Worm (Caenorhabditis elegans) whole organism, L4 larva: ENCODE data around the gene Y39A1A.24.

ENCODE experiments used
- D1046.2 ChIP-seq: fragments of 200-800 bp; sonication (Bioruptor generic); IDR thresholded peaks from 2 replicates; pipeline ENCODE4 v1.3.6; 2022; ENCODE audit warnings: missing genetic modification characterization, missing compliant biosample characterization
- F44E2.7 ChIP-seq: fragments of 200-800 bp; sonication (Bioruptor generic); IDR thresholded peaks from 2 replicates; pipeline ENCODE4 v2.1.2; 2022; ENCODE audit warnings: missing genetic modification characterization, missing compliant biosample characterization
- Y75B8A.6 ChIP-seq: fragments of 200-800 bp; sonication (Bioruptor generic); IDR thresholded peaks from 2 replicates; pipeline ENCODE4 v1.3.6; 2022; ENCODE audit warnings: missing genetic modification reagents, missing genetic modification characterization, missing compliant biosample characterization
- aha-1 ChIP-seq: fragments of 150-350 bp; peaks from one replicate; lab custom pipeline; 2014; ENCODE audit warnings: missing biosample characterization, missing genetic modification characterization
- ceh-20 ChIP-seq: fragments of 200-800 bp; sonication (Bioruptor generic); IDR thresholded peaks from 2 replicates; pipeline ENCODE4 v1.3.6; 2022; ENCODE audit warnings: missing genetic modification reagents, missing genetic modification characterization, missing compliant biosample characterization
- ceh-44 ChIP-seq: fragments of 200-800 bp; sonication (Bioruptor generic); IDR thresholded peaks from 2 replicates; pipeline ENCODE4 v1.3.6; 2022; ENCODE audit warnings: missing genetic modification reagents, missing genetic modification characterization, missing compliant biosample characterization
- ces-1 ChIP-seq: fragments of 150-350 bp; sonication (generic microtip); optimal IDR thresholded peaks from 4 replicates; lab custom pipeline; 2014; ENCODE audit warnings: missing biosample characterization, missing genetic modification reagents, missing genetic modification characterization
- daf-12 ChIP-seq: fragments of 150-350 bp; optimal IDR thresholded peaks from 2 replicates; lab custom pipeline; 2014; ENCODE audit warnings: missing biosample characterization, missing genetic modification reagents, missing genetic modification characterization
- dmd-6 ChIP-seq: fragments of 200-800 bp; sonication (Bioruptor generic); IDR thresholded peaks from 2 replicates; pipeline ENCODE4 v1.3.6; 2022; ENCODE audit warnings: missing genetic modification reagents, missing genetic modification characterization, missing compliant biosample characterization
- dpl-1 ChIP-seq: fragments of 150-350 bp; optimal IDR thresholded peaks from 2 replicates; lab custom pipeline; 2014; ENCODE audit warnings: missing biosample characterization, missing genetic modification reagents, missing genetic modification characterization
- dve-1 ChIP-seq: sonication (generic microtip); optimal IDR thresholded peaks from 2 replicates; lab custom pipeline; 2017; ENCODE audit warnings: antibody characterized with exemption, mild to moderate bottlenecking, missing genetic modification characterization, missing compliant biosample characterization; ENCODE audit not compliant: insufficient read depth
- fkh-10 ChIP-seq: fragments of 150-350 bp; optimal IDR thresholded peaks from 2 replicates; lab custom pipeline; 2014; ENCODE audit warnings: missing biosample characterization, missing genetic modification reagents, missing genetic modification characterization
- hif-1 ChIP-seq, 2 experiments: sonication (generic microtip); optimal IDR thresholded peaks; 2 replicates each; lab custom pipeline; 2016 to 2017; ENCODE audit warnings: missing compliant biosample characterization in 2 of 2, missing genetic modification characterization in 2 of 2, missing genetic modification reagents in 2 of 2, missing genotype in 2 of 2, mild to moderate bottlenecking in 1 of 2
- hlh-11 ChIP-seq: fragments of 200-800 bp; sonication (Bioruptor generic); optimal IDR thresholded peaks from 2 replicates; lab custom pipeline; 2018; ENCODE audit warnings: mild to moderate bottlenecking, missing genetic modification characterization, missing compliant biosample characterization
- hlh-30 ChIP-seq: sonication (generic microtip); optimal IDR thresholded peaks from 2 replicates; lab custom pipeline; 2017; ENCODE audit warnings: antibody characterized with exemption, mild to moderate bottlenecking, missing genetic modification characterization, missing compliant biosample characterization; ENCODE audit not compliant: insufficient read depth
- jun-1 ChIP-seq: fragments of 150-350 bp; optimal IDR thresholded peaks from 2 replicates; lab custom pipeline; 2014; ENCODE audit warnings: missing biosample characterization, missing genetic modification reagents, missing genetic modification characterization
- lin-13 ChIP-seq: fragments of 150-350 bp; optimal IDR thresholded peaks from 2 replicates; lab custom pipeline; 2014; ENCODE audit warnings: missing biosample characterization, missing genetic modification reagents, missing genetic modification characterization
- lin-38 ChIP-seq: fragments of 200-800 bp; sonication (Bioruptor generic); IDR thresholded peaks from 2 replicates; pipeline ENCODE4 v1.3.6; 2022; ENCODE audit warnings: missing genetic modification reagents, missing genetic modification characterization, missing compliant biosample characterization
- lin-39 ChIP-seq: fragments of 150-350 bp; optimal IDR thresholded peaks from 2 replicates; lab custom pipeline; 2014; ENCODE audit warnings: missing biosample characterization, missing genetic modification reagents, missing genetic modification characterization
- lsy-2 ChIP-seq, 2 experiments: fragments of 150-350 bp in 1 of 2; sonication (generic microtip) in 1 of 2; optimal IDR thresholded peaks; 2 replicates each; lab custom pipeline; 2014 to 2017; ENCODE audit warnings: missing biosample characterization in 2 of 2, missing genetic modification characterization in 2 of 2
- madf-5 ChIP-seq, 2 experiments: fragments of 200-800 bp; sonication (Bioruptor generic); IDR thresholded peaks; 2 replicates each; pipeline ENCODE4 v1.3.6; 2022; ENCODE audit warnings: missing compliant biosample characterization in 2 of 2, missing genetic modification characterization in 2 of 2
- madf-9 ChIP-seq: fragments of 200-800 bp; sonication (Bioruptor generic); conservative IDR thresholded peaks from 2 replicates; pipeline ENCODE4 v1.3.6; 2022; ENCODE audit warnings: missing genetic modification reagents, missing genetic modification characterization, missing compliant biosample characterization
- mdl-1 ChIP-seq, 2 experiments: fragments of 150-350 bp in 1 of 2; sonication (generic microtip) in 1 of 2; optimal IDR thresholded peaks; 2 replicates each; lab custom pipeline; 2014 to 2017; ENCODE audit warnings: missing biosample characterization in 2 of 2, missing genetic modification characterization in 2 of 2
- mep-1 ChIP-seq: fragments of 150-350 bp; sonication (generic microtip); optimal IDR thresholded peaks from 3 replicates; lab custom pipeline; 2014; ENCODE audit warnings: missing biosample characterization, missing genetic modification characterization
- mes-2 ChIP-seq: sonication (generic microtip); optimal IDR thresholded peaks from 2 replicates; lab custom pipeline; 2016; ENCODE audit warnings: missing genotype, mild to moderate bottlenecking, missing genetic modification characterization, missing compliant biosample characterization; ENCODE audit not compliant: poor library complexity, severe bottlenecking
- nhr-25 ChIP-seq: sonication (generic microtip); optimal IDR thresholded peaks from 2 replicates; lab custom pipeline; 2017; ENCODE audit warnings: missing genetic modification characterization, mild to moderate bottlenecking, missing compliant biosample characterization, antibody characterized with exemption, moderate library complexity, borderline replicate concordance; ENCODE audit not compliant: insufficient read depth
- nhr-28 ChIP-seq: fragments of 150-350 bp; optimal IDR thresholded peaks from 2 replicates; lab custom pipeline; 2014; ENCODE audit warnings: missing biosample characterization, missing genetic modification characterization
- nhr-42 ChIP-seq: fragments of 200-800 bp; sonication (Bioruptor generic); IDR thresholded peaks from 2 replicates; pipeline ENCODE4 v1.3.6; 2022; ENCODE audit warnings: missing genetic modification characterization, missing compliant biosample characterization
- nhr-6 ChIP-seq: fragments of 150-350 bp; optimal IDR thresholded peaks from 2 replicates; lab custom pipeline; 2014; ENCODE audit warnings: missing biosample characterization, missing genetic modification characterization
- pha-4 ChIP-seq, 2 experiments: fragments of 150-350 bp in 1 of 2; fragments of 200-800 bp in 1 of 2; sonication (Bioruptor generic) in 1 of 2; IDR thresholded peaks in 1 of 2; optimal IDR thresholded peaks in 1 of 2; 2 replicates each; pipeline versions ENCODE4 v1.3.6 to Lab custom; 2014 to 2022; ENCODE audit warnings: missing genetic modification characterization in 2 of 2, missing genetic modification reagents in 2 of 2, missing biosample characterization in 1 of 2, missing compliant biosample characterization in 1 of 2
- rbr-2 ChIP-seq: sonication (generic microtip); optimal IDR thresholded peaks from 2 replicates; lab custom pipeline; 2016; ENCODE audit warnings: missing genotype, missing genetic modification characterization, missing compliant biosample characterization
- saeg-2 ChIP-seq: fragments of 200-800 bp; sonication (Bioruptor generic); IDR thresholded peaks from 2 replicates; pipeline ENCODE4 v1.3.6; 2022; ENCODE audit warnings: missing genetic modification reagents, missing genetic modification characterization, missing compliant biosample characterization
- sdz-12 ChIP-seq: fragments of 200-800 bp; sonication (Bioruptor generic); optimal IDR thresholded peaks from 2 replicates; lab custom pipeline; 2018; ENCODE audit warnings: mild to moderate bottlenecking, missing genetic modification characterization, missing compliant biosample characterization
- set-16 ChIP-seq: fragments of 200-800 bp; sonication (Bioruptor generic); IDR thresholded peaks from 2 replicates; pipeline ENCODE4 v1.3.6; 2022; ENCODE audit warnings: missing genetic modification reagents, missing genetic modification characterization, missing compliant biosample characterization
- tag-97 ChIP-seq: fragments of 200-800 bp; sonication (Bioruptor generic); IDR thresholded peaks from 2 replicates; pipeline ENCODE4 v1.3.6; 2022; ENCODE audit warnings: missing genetic modification characterization, missing compliant biosample characterization
- unc-130 ChIP-seq: sonication (generic microtip); optimal IDR thresholded peaks from 2 replicates; lab custom pipeline; 2016; ENCODE audit warnings: missing genetic modification reagents, missing genetic modification characterization, missing compliant biosample characterization
- unc-62 ChIP-seq, 3 experiments: fragments of 150-350 bp in 1 of 3; sonication (generic microtip); optimal IDR thresholded peaks in 2 of 3; peaks in 1 of 3; 1 replicate in 1 of 3; 2 replicates in 2 of 3; lab custom pipeline; 2014 to 2017; ENCODE audit warnings: missing biosample characterization in 3 of 3, missing genetic modification characterization in 3 of 3, missing genetic modification reagents in 3 of 3, missing genotype in 1 of 3
- vab-7 ChIP-seq: fragments of 200-800 bp; sonication (Bioruptor generic); IDR thresholded peaks from 2 replicates; pipeline ENCODE4 v1.3.6; 2022; ENCODE audit warnings: missing genetic modification reagents, missing genetic modification characterization, missing compliant biosample characterization
- zip-11 ChIP-seq: fragments of 200-800 bp; sonication (Bioruptor generic); IDR thresholded peaks from 2 replicates; pipeline ENCODE4 v1.3.6; 2022; ENCODE audit warnings: missing genetic modification characterization, missing compliant biosample characterization
- ztf-7 ChIP-seq: fragments of 150-350 bp; optimal IDR thresholded peaks from 2 replicates; lab custom pipeline; 2014; ENCODE audit warnings: missing biosample characterization, missing genetic modification characterization

Gene Y39A1A.24

ce11 chrIII:10634576-10634975, 22.1 kb downstream of the Y39A1A.24 start:
- TF ChIP-seq ces-1 (GFP tag; lab: Kevin White, UChicago) (no peak), zip-11 (no peak), nhr-28 (tag; lab: Kevin White, UChicago) (peak; percentile 10), unc-62 (GFP tag; optimal IDR thresholded peaks at IDR 0.05 in 1 of 2; lab: Kevin White, UChicago) (peak in 1 of 2 experiments; percentile 71), unc-62 (tag; optimal IDR thresholded peaks at IDR 0.05; lab: Kevin White, UChicago) (no peak), D1046.2 (GFP tag; lab: Robert Waterston, UW) (no peak), rbr-2 (tag; lab: Kevin White, UChicago) (no peak), madf-9 (GFP tag; lab: Robert Waterston, UW) (no peak), dpl-1 (GFP tag; lab: Kevin White, UChicago) (no peak), ceh-44 (GFP tag; lab: Robert Waterston, UW) (no peak), set-16 (GFP tag; lab: Robert Waterston, UW) (no peak), vab-7 (GFP tag; lab: Robert Waterston, UW) (no peak), unc-130 (GFP tag; lab: Kevin White, UChicago) (no peak), Y75B8A.6 (GFP tag; lab: Robert Waterston, UW) (no peak), ztf-7 (tag; lab: Kevin White, UChicago) (no peak), aha-1 (tag; lab: Kevin White, UChicago) (peak; percentile 92), fkh-10 (GFP tag; lab: Kevin White, UChicago) (no peak), tag-97 (GFP tag; lab: Robert Waterston, UW) (no peak), mes-2 (tag; lab: Kevin White, UChicago) (peak; percentile 38), hlh-30 (tag; lab: Kevin White, UChicago) (peak; percentile 33), mdl-1 (tag; optimal IDR thresholded peaks at IDR 0.05; lab: Kevin White, UChicago) (peak in 1 of 2 experiments; percentile 39), sdz-12 (GFP tag; lab: Kevin White, UChicago) (no peak), nhr-42 (GFP tag; lab: Robert Waterston, UW) (no peak), F44E2.7 (GFP tag; lab: Robert Waterston, UW) (no peak), dmd-6 (no peak), jun-1 (tag; lab: Kevin White, UChicago) (no peak)
- TF ChIP-seq, all 104 proteins: peak for 6

- TF ChIP-seq nhr-25 = peak; percentile 62
- peak in 1 of 2 experiments; percentile 30 for TF ChIP-seq lsy-2 (tag; optimal IDR thresholded peaks at IDR 0.05; lab: Kevin White, UChicago)
- TF ChIP-seq ztf-7 (tag; lab: Kevin White, UChicago) = no peak
- no peak for TF ChIP-seq lin-38 (GFP tag; lab: Robert Waterston, UW)
- peak; percentile 43 for TF ChIP-seq nhr-28 (tag; lab: Kevin White, UChicago)
- TF ChIP-seq lin-13 = no peak
- peak; percentile 10 to 59 for TF ChIP-seq mdl-1 (tag; optimal IDR thresholded peaks at IDR 0.05; lab: Kevin White, UChicago)
- TF ChIP-seq mes-2 (tag; lab: Kevin White, UChicago) = peak; percentile 1
- TF ChIP-seq hlh-11 (tag; lab: Kevin White, UChicago) = peak; percentile 36
- TF ChIP-seq hlh-30 (tag; lab: Kevin White, UChicago) = peak; percentile 42
- peak; percentile 23 for TF ChIP-seq dve-1 (tag; lab: Kevin White, UChicago)
- TF ChIP-seq pha-4 (GFP tag; IDR thresholded peaks at IDR 0.05; lab: Robert Waterston, UW) = no peak; the same call in 1 of the 2 replicates
- TF ChIP-seq pha-4 (tag; optimal IDR thresholded peaks at IDR 0.05; lab: Kevin White, UChicago) = peak; percentile 79
- TF ChIP-seq ceh-20 (GFP tag; lab: Robert Waterston, UW) = no peak
- TF ChIP-seq mep-1 (tag; lab: Kevin White, UChicago) = peak; percentile 27
- TF ChIP-seq saeg-2 = no peak
- peak; percentile 34 for TF ChIP-seq nhr-6 (tag; lab: Kevin White, UChicago)
- no peak for TF ChIP-seq daf-12 (tag; lab: Kevin White, UChicago)
- peak in 1 of 2 experiments; percentile 12 for TF ChIP-seq hif-1 (tag; optimal IDR thresholded peaks at IDR 0.05; lab: Kevin White, UChicago)
- TF ChIP-seq madf-5 (GFP tag; IDR thresholded peaks at IDR 0.05; lab: Robert Waterston, UW) = no peak
- TF ChIP-seq lin-39 (tag; lab: Kevin White, UChicago) = no peak
- no peak for TF ChIP-seq tag-97 (GFP tag; lab: Robert Waterston, UW)
These were observed 24.1 kb downstream of the Y39A1A.24 start for ce11 chrIII:10636493-10637031.
